Fruit fly (Drosophila melanogaster) whole organism, wandering third instar larva: ENCODE results near the gene Vajk1.

ENCODE experiments used
- Abd-B ChIP-seq: fragments of >200 bp; optimal IDR thresholded peaks from 2 replicates; lab custom pipeline; 2017; ENCODE audit warnings: missing biosample characterization, missing genetic modification characterization
- CG32264 ChIP-seq: fragments of 200-800 bp; sonication (Bioruptor generic); optimal IDR thresholded peaks from 2 replicates; lab custom pipeline; 2016; ENCODE audit warnings: missing biosample characterization, missing genetic modification characterization
- CG9705 ChIP-seq: fragments of 200-800 bp; sonication (Bioruptor generic); optimal IDR thresholded peaks from 2 replicates; lab custom pipeline; 2018; ENCODE audit warnings: missing biosample characterization, mild to moderate bottlenecking, missing genetic modification characterization
- CrebA ChIP-seq: fragments of 200-800 bp; sonication (Bioruptor generic); optimal IDR thresholded peaks from 2 replicates; lab custom pipeline; 2016; ENCODE audit warnings: missing biosample characterization, mild to moderate bottlenecking, missing genetic modification characterization, borderline replicate concordance
- HLH106 ChIP-seq: fragments of 200-800 bp; optimal IDR thresholded peaks from 3 replicates; lab custom pipeline; 2019; ENCODE audit warnings: missing biosample characterization, mild to moderate bottlenecking, missing genetic modification characterization, moderate library complexity
- Hnf4 ChIP-seq: fragments of 200-800 bp; sonication (Bioruptor generic); optimal IDR thresholded peaks from 2 replicates; lab custom pipeline; 2016; ENCODE audit warnings: missing biosample characterization, mild to moderate bottlenecking, missing genetic modification characterization
- Hr78 ChIP-seq: fragments of >200 bp; optimal IDR thresholded peaks from 2 replicates; lab custom pipeline; 2017; ENCODE audit warnings: missing biosample characterization, missing genetic modification characterization
- Hr83 ChIP-seq: fragments of 200-300 bp; sonication (Bioruptor generic); optimal IDR thresholded peaks from 2 replicates; lab custom pipeline; 2016; ENCODE audit warnings: missing biosample characterization, mild to moderate bottlenecking, missing genetic modification characterization, moderate library complexity; ENCODE audit not compliant: poor library complexity, severe bottlenecking
- Jra ChIP-seq: sonication (Bioruptor generic); optimal IDR thresholded peaks from 2 replicates; lab custom pipeline; 2016; ENCODE audit warnings: missing biosample characterization, missing genetic modification characterization
- Mio ChIP-seq: sonication (Bioruptor generic); optimal IDR thresholded peaks from 2 replicates; lab custom pipeline; 2016; ENCODE audit warnings: missing biosample characterization, missing genetic modification characterization
- N ChIP-seq: fragments of >200 bp; optimal IDR thresholded peaks from 2 replicates; lab custom pipeline; 2018; ENCODE audit warnings: missing biosample characterization, missing external identifiers, missing genetic modification characterization
- OdsH ChIP-seq: fragments of 200-800 bp; sonication (Bioruptor generic); optimal IDR thresholded peaks from 2 replicates; lab custom pipeline; 2016; ENCODE audit warnings: missing biosample characterization, mild to moderate bottlenecking, missing genetic modification characterization
- Rel ChIP-seq, 2 experiments: fragments of 200-800 bp; sonication (Bioruptor generic) in 1 of 2; optimal IDR thresholded peaks; 2 replicates in 1 of 2; 3 replicates in 1 of 2; lab custom pipeline; 2016 to 2019; ENCODE audit warnings: mild to moderate bottlenecking in 2 of 2, missing biosample characterization in 2 of 2, missing genetic modification characterization in 2 of 2, moderate library complexity in 1 of 2
- Sp1 ChIP-seq: fragments of 200-800 bp; sonication (Bioruptor generic); optimal IDR thresholded peaks from 3 replicates; lab custom pipeline; 2019; ENCODE audit warnings: missing biosample characterization, mild to moderate bottlenecking, missing genetic modification characterization, moderate library complexity
- Vsx2 ChIP-seq: fragments of 200-300, 225-300 bp; sonication (Bioruptor generic); optimal IDR thresholded peaks from 2 replicates; lab custom pipeline; 2018; ENCODE audit warnings: missing biosample characterization, missing genetic modification characterization; ENCODE audit not compliant: partially characterized antibody
- br ChIP-seq: fragments of 200-800 bp; sonication (Bioruptor generic); optimal IDR thresholded peaks from 2 replicates; lab custom pipeline; 2016; ENCODE audit warnings: missing biosample characterization, missing genetic modification characterization
- brk ChIP-seq: fragments of 200-800 bp; sonication (Bioruptor generic); optimal IDR thresholded peaks from 2 replicates; lab custom pipeline; 2016; ENCODE audit warnings: missing biosample characterization, mild to moderate bottlenecking, missing genetic modification characterization
- dsf ChIP-seq: sonication (Bioruptor generic); optimal IDR thresholded peaks from 2 replicates; lab custom pipeline; 2016; ENCODE audit warnings: missing biosample characterization, missing genetic modification characterization, borderline replicate concordance
- ey ChIP-seq: fragments of 200-800 bp; sonication (Bioruptor generic); optimal IDR thresholded peaks from 2 replicates; lab custom pipeline; 2016; ENCODE audit warnings: missing biosample characterization, missing genetic modification characterization
- foxo ChIP-seq, 2 experiments: fragments of 200-800 bp; sonication (Bioruptor generic); optimal IDR thresholded peaks; 2 replicates in 1 of 2; 3 replicates in 1 of 2; lab custom pipeline; 2016 to 2017; ENCODE audit warnings: missing biosample characterization in 2 of 2, missing genetic modification characterization in 2 of 2
- fru ChIP-seq: fragments of 200-800 bp; sonication (Bioruptor generic); optimal IDR thresholded peaks from 3 replicates; lab custom pipeline; 2016; ENCODE audit warnings: missing biosample characterization, mild to moderate bottlenecking, missing genetic modification characterization
- jim ChIP-seq: fragments of 175-275, 200-325 bp; sonication (Bioruptor generic); optimal IDR thresholded peaks from 2 replicates; lab custom pipeline; 2016; ENCODE audit warnings: missing biosample characterization, mild to moderate bottlenecking, missing genetic modification characterization
- lola ChIP-seq: fragments of >200 bp; optimal IDR thresholded peaks from 2 replicates; lab custom pipeline; 2017; ENCODE audit warnings: missing biosample characterization, missing genetic modification characterization
- pan ChIP-seq: fragments of >200 bp; optimal IDR thresholded peaks from 2 replicates; lab custom pipeline; 2017
- psq ChIP-seq: fragments of 200-800 bp; sonication (Bioruptor generic); optimal IDR thresholded peaks from 3 replicates; lab custom pipeline; 2017; ENCODE audit warnings: missing biosample characterization, mild to moderate bottlenecking, missing genetic modification characterization, moderate library complexity
- rgr ChIP-seq: fragments of 200-800 bp; sonication (Bioruptor generic); optimal IDR thresholded peaks from 3 replicates; lab custom pipeline; 2016; ENCODE audit warnings: missing biosample characterization, mild to moderate bottlenecking, missing genetic modification characterization
- sage ChIP-seq: fragments of 200-800 bp; sonication (Bioruptor generic); optimal IDR thresholded peaks from 2 replicates; lab custom pipeline; 2016; ENCODE audit warnings: missing biosample characterization, mild to moderate bottlenecking, missing genetic modification characterization
- sv ChIP-seq: fragments of 200-800 bp; sonication (Bioruptor generic); optimal IDR thresholded peaks from 3 replicates; lab custom pipeline; 2016; ENCODE audit warnings: missing biosample characterization, missing genetic modification characterization
- tai ChIP-seq: sonication (Bioruptor generic); optimal IDR thresholded peaks from 2 replicates; lab custom pipeline; 2016; ENCODE audit warnings: missing biosample characterization, missing genetic modification characterization
- woc ChIP-seq: sonication (Bioruptor generic); optimal IDR thresholded peaks from 2 replicates; lab custom pipeline; 2016; ENCODE audit warnings: missing biosample characterization, mild to moderate bottlenecking, missing genetic modification characterization

The Vajk1 gene

DNA sequence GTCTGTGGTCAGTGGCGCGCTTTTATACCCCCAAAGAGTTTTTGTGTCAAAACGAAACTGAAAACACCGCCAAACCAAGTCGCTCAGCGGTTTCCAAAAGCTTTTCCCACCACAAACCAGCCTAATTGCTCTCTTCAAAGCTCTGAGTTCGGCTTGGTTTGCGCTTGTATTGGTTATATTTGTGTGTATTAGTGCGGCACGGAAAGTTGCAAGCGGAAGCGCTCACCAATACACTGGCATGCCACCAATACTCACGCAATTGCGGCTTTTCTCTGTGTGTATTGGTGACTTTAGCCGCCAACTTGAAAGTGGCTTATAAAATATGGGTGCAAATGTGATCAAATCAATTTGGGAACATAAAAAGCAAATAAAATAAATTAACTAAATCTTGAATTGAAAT lies 24.1 kb upstream of the Vajk1 start, which contains the start of gene Vajk3:
Vajk3 (minus strand) TSS at position 1 of the 400 bp plus-strand sequence.
- TF ChIP-seq Vsx2 (GFP tag; lab: Kevin White, UChicago), result no peak
- no peak for TF ChIP-seq dsf (GFP tag; lab: Kevin White, UChicago)
- TF ChIP-seq sage (GFP tag; lab: Kevin White, UChicago), result no peak
- no peak for TF ChIP-seq fru (GFP tag; lab: Kevin White, UChicago)
- TF ChIP-seq Sp1, result no peak
- TF ChIP-seq lola (GFP tag; lab: Kevin White, UChicago), result no peak
- no peak for TF ChIP-seq CrebA
- TF ChIP-seq CG32264 (GFP tag; lab: Kevin White, UChicago), result no peak
- TF ChIP-seq OdsH, result no peak
- TF ChIP-seq tai, result no peak
- no peak for TF ChIP-seq sv (GFP tag; lab: Kevin White, UChicago)
- TF ChIP-seq woc (GFP tag; lab: Kevin White, UChicago), result no peak
- TF ChIP-seq rgr (GFP tag; lab: Kevin White, UChicago), result no peak
- TF ChIP-seq Hnf4 (GFP tag; lab: Kevin White, UChicago), result no peak
- TF ChIP-seq psq (GFP tag; lab: Kevin White, UChicago), result no peak
- no peak for TF ChIP-seq Mio (GFP tag; lab: Kevin White, UChicago)
- TF ChIP-seq pan (lab: Kevin White, UChicago), result no peak
- no peak for TF ChIP-seq CG9705 (GFP tag; lab: Kevin White, UChicago)

DNA sequence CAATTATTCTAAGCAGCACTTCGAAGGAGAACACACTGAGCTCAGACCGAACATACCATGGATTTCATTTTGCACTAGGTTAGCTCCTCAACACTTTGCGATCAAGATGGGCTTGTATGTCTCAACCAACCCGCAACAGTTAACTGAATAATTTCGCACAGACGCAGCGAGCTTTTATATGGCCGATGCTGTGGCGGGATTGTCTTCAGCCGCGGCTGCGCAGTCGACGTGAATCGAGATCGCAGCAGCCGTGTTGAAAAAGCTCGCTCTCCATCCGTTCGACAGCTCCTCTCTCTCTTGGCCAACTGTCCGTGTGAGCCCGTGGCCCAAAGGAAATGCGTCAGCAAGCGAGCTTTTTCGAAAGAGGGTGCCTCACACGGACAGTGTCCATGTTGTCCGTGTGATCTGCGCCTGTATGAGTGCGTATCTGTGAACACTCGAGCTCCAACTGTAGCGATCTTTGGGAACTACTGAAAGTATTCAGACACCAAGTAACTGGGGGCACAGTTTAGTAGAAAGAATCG lies 11.3 kb upstream of the Vajk1 start, which contains the start of gene Vajk2:
Vajk2 (minus strand) TSS at position 151 of the 524 bp plus-strand sequence.
- no peak for TF ChIP-seq ey (GFP tag; lab: Kevin White, UChicago)
- TF ChIP-seq Mio (GFP tag; lab: Kevin White, UChicago), result no peak

DNA sequence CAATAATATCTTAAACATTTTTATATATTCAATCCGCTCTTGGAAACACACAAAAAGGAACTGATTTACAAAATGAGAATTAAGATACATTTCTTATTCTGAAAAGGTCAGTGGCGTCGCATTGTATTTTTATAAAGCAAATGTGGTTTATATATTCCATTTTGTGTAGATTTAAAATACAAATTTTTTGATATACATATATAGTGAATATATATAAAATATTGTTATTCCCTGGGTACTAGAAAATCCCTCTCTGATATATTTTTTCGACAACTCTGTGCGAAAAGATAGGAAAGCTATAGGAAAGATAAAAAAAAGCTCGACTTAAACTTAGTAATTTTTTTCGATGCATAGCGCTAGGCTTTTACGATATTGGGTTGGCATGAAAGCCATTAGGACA lies 8.0 kb upstream of the Vajk1 start, which contains the start of gene CG42711:
CG42711 (minus strand) TSS at position 45 of the 400 bp plus-strand sequence.
- TF ChIP-seq Hnf4 (GFP tag; lab: Kevin White, UChicago), result no peak
- TF ChIP-seq br (GFP tag; lab: Kevin White, UChicago), result no peak
- TF ChIP-seq psq (GFP tag; lab: Kevin White, UChicago), result no peak
- no peak for TF ChIP-seq Abd-B (GFP tag; lab: Kevin White, UChicago)
- no peak for TF ChIP-seq Rel (GFP tag; optimal IDR thresholded peaks at IDR 0.05; lab: Kevin White, UChicago)
- no peak for TF ChIP-seq Rel (tag; optimal IDR thresholded peaks at IDR 0.05; lab: Kevin White, UChicago)
- TF ChIP-seq fru (GFP tag; lab: Kevin White, UChicago), result no peak
- TF ChIP-seq brk (GFP tag; lab: Kevin White, UChicago), result no peak
- TF ChIP-seq Hr78 (GFP tag; lab: Kevin White, UChicago), result no peak
- TF ChIP-seq foxo (GFP tag; optimal IDR thresholded peaks at IDR 0.05; lab: Kevin White, UChicago), result no peak
- TF ChIP-seq Mio (GFP tag; lab: Kevin White, UChicago), result no peak
- no peak for TF ChIP-seq Jra
- no peak for TF ChIP-seq ey (GFP tag; lab: Kevin White, UChicago)
- TF ChIP-seq Hr83 (GFP tag; lab: Kevin White, UChicago), result no peak
- no peak for TF ChIP-seq CG9705 (GFP tag; lab: Kevin White, UChicago)
- TF ChIP-seq dsf (GFP tag; lab: Kevin White, UChicago), result no peak
- TF ChIP-seq HLH106 (tag; lab: Kevin White, UChicago), result no peak

DNA sequence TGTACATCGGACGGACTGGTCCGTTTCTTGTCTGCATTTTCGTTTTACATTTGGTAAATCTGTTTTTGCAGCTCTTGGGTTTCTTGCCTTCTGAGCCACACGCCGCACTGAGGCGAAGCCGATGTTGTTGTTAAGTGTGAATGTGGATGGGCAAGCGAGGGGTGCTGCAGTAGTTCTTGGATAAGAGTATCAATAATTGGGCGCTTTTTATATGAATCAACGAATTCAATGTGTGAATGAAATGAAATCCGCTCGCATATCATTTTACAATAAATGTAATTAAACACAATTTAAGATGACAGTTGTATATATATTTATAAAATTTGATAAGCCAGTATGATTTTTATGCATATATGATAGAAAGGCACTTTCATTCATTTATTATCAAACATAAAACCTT lies 5.1 kb upstream of the Vajk1 start:
- TF ChIP-seq Abd-B (GFP tag; lab: Kevin White, UChicago) (no peak), Mio (GFP tag; lab: Kevin White, UChicago) (no peak), CG32264 (GFP tag; lab: Kevin White, UChicago) (no peak), jim (no peak), foxo (GFP tag; optimal IDR thresholded peaks at IDR 0.05; lab: Kevin White, UChicago) (no peak), ey (GFP tag; lab: Kevin White, UChicago) (no peak), sage (GFP tag; lab: Kevin White, UChicago) (no peak), rgr (GFP tag; lab: Kevin White, UChicago) (no peak), CG9705 (GFP tag; lab: Kevin White, UChicago) (no peak), Hr83 (GFP tag; lab: Kevin White, UChicago) (no peak), N (GFP tag; lab: Kevin White, UChicago) (no peak)
